Fruit fly (Drosophila melanogaster): ENCODE data around the gene kto.

The kto gene

DNA sequence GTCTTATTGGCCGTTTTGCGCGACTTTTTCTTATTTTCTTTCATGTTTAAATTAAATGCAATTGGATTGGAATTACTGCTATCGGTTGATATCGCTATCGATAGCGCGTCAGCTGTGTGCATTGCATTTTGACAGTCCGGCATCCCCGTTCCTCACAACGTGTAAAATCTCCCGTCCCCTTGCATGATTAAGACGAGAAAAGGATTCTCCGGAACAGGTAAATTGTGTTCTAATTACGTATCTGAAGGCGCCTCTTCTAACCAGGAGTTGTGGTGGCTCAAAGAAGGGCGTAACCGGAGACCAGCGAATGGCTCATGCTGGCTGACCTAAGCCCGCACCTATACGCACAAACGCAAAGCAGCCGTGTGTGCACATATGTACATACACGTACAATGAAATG is 29.3 kb upstream of the kto start, which contains the start of the genes CG14104 and Kap-alpha1:
Gene CG14104, minus strand, starts transcription at position 97 of the 400 bp plus-strand sequence.
Gene Kap-alpha1, plus strand, starts transcription at position 130 of the 400 bp plus-strand sequence.
- TF ChIP-seq CG17829 (tag; optimal IDR thresholded peaks at IDR 0.05) (peak; percentile 10), dm (GFP tag; optimal IDR thresholded peaks at IDR 0.05) (peak; percentile 85), Mrtf (GFP tag; IDR thresholded peaks at IDR 0.05) (no peak), tgo (GFP tag; IDR thresholded peaks at IDR 0.05) (no peak), Abd-B (GFP tag; optimal IDR thresholded peaks at IDR 0.05) (no peak), CG2116 (GFP tag; optimal IDR thresholded peaks at IDR 0.05) (peak; percentile 44), nerfin-1 (tag; optimal IDR thresholded peaks at IDR 0.05) (no peak), usp (GFP tag; optimal IDR thresholded peaks at IDR 0.05) (no peak), Myb (GFP tag; optimal IDR thresholded peaks at IDR 0.05) (no peak), CG18599 (GFP tag; optimal IDR thresholded peaks at IDR 0.05) (no peak), al (GFP tag; IDR thresholded peaks at IDR 0.05) (no peak), CG17359 (tag; optimal IDR thresholded peaks at IDR 0.05) (no peak), klu (GFP tag; IDR thresholded peaks at IDR 0.05) (no peak), Scr (GFP tag; IDR thresholded peaks at IDR 0.05; ENCODE audit: partially characterized antibody) (peak; percentile 71), zen2 (GFP tag; IDR thresholded peaks at IDR 0.05; ENCODE audit: partially characterized antibody) (peak; percentile 63; the same call in 1 of the 3 replicates), Elba2 (GFP tag; optimal IDR thresholded peaks at IDR 0.05) (peak; percentile 100), da (GFP tag; optimal IDR thresholded peaks at IDR 0.05) (no peak), Sox100B (GFP tag; optimal IDR thresholded peaks at IDR 0.05) (no peak), CG7786 (GFP tag; optimal IDR thresholded peaks at IDR 0.05) (no peak), zfh1 (GFP tag; IDR thresholded peaks at IDR 0.05) (no peak), Deaf1 (tag; optimal IDR thresholded peaks at IDR 0.05) (no peak), abd-A (tag; optimal IDR thresholded peaks at IDR 0.05) (no peak), CG2678 (tag; optimal IDR thresholded peaks at IDR 0.05) (no peak), slp2 (GFP tag; optimal IDR thresholded peaks at IDR 0.05) (no peak), CG8765 (GFP tag; IDR thresholded peaks at IDR 0.05) (no peak), h (optimal IDR thresholded peaks at IDR 0.05) (no peak), Bdp1 (GFP tag; optimal IDR thresholded peaks at IDR 0.05) (no peak), Jarid2 (GFP tag; optimal IDR thresholded peaks at IDR 0.05) (no peak), Pdp1 (GFP tag; optimal IDR thresholded peaks at IDR 0.05) (peak in 1 of 2 experiments; percentile 24), CG8478 (optimal IDR thresholded peaks at IDR 0.05) (peak; percentile 67), Dip2 (GFP tag; IDR thresholded peaks at IDR 0.05) (no peak), CG13894 (tag; optimal IDR thresholded peaks at IDR 0.05) (no peak), ham (GFP tag; IDR thresholded peaks at IDR 0.05) (no peak), cas (GFP tag; IDR thresholded peaks at IDR 0.05) (0 out of 2 replicates have a peak, but pooled peaks have one; percentile 8), yki (optimal IDR thresholded peaks at IDR 0.05) (no peak), CG10979 (tag; optimal IDR thresholded peaks at IDR 0.05) (peak; percentile 1), Opbp (GFP tag; IDR thresholded peaks at IDR 0.05; ENCODE audit: partially characterized antibody) (peak; percentile 66; the same call in 2 of the 3 replicates), NK7.1 (GFP tag; optimal IDR thresholded peaks at IDR 0.05) (no peak), CG17802 (tag; optimal IDR thresholded peaks at IDR 0.05) (no peak), az2 (GFP tag; optimal IDR thresholded peaks at IDR 0.05) (no peak), CG4404 (GFP tag; IDR thresholded peaks at IDR 0.05) (no peak), schlank (tag; optimal IDR thresholded peaks at IDR 0.05) (no peak), HmgD (GFP tag; optimal IDR thresholded peaks at IDR 0.05) (no peak), nau (GFP tag; optimal IDR thresholded peaks at IDR 0.05) (no peak), croc (GFP tag; conservative IDR thresholded peaks at IDR 0.05) (no peak), CG30431 (GFP tag; optimal IDR thresholded peaks at IDR 0.05) (no peak), CG11695 (GFP tag; IDR thresholded peaks at IDR 0.05) (no peak), D19B (GFP tag; optimal IDR thresholded peaks at IDR 0.05) (no peak), CG14710 (tag; optimal IDR thresholded peaks at IDR 0.05) (peak; percentile 13), H2.0 (GFP tag; IDR thresholded peaks at IDR 0.05) (no peak), zen (tag; optimal IDR thresholded peaks at IDR 0.05) (peak; percentile 43), CG14441 (GFP tag; IDR thresholded peaks at IDR 0.05) (no peak), ranshi (GFP tag; IDR thresholded peaks at IDR 0.05) (no peak)

Measured in whole organism, embryonic.